Fruit fly (Drosophila melanogaster) whole organism, pupa: Measurements from ENCODE around the gene mtgo.

Experiments
- CG12605 ChIP-seq: fragments of 200-800 bp; sonication (Bioruptor generic); IDR thresholded peaks from 2 replicates; pipeline ENCODE4 v1.3.6; 2022; ENCODE audit warnings: missing biosample characterization, missing genetic modification characterization
- CG13204 ChIP-seq: fragments of 200-800 bp; sonication (Bioruptor generic); optimal IDR thresholded peaks from 2 replicates; lab custom pipeline; 2018; ENCODE audit warnings: missing biosample characterization, mild to moderate bottlenecking, missing genetic modification characterization, moderate library complexity
- CG32121 ChIP-seq: fragments of 200-800 bp; sonication (Bioruptor generic); IDR thresholded peaks from 2 replicates; pipeline ENCODE4 v1.3.6; 2022; ENCODE audit warnings: missing biosample characterization, missing genetic modification characterization
- CG34367 ChIP-seq: fragments of 200-800 bp; sonication (Bioruptor generic); optimal IDR thresholded peaks from 2 replicates; lab custom pipeline; 2018; ENCODE audit warnings: missing biosample characterization, mild to moderate bottlenecking, missing genetic modification characterization
- CG4496 ChIP-seq: fragments of 200-800 bp; sonication (Bioruptor generic); IDR thresholded peaks from 3 replicates; pipeline ENCODE4 v1.3.6; 2022; ENCODE audit warnings: missing biosample characterization, missing genetic modification characterization
- CG9948 ChIP-seq: fragments of 200-800 bp; sonication (Bioruptor generic); optimal IDR thresholded peaks from 2 replicates; lab custom pipeline; 2018; ENCODE audit warnings: missing biosample characterization, mild to moderate bottlenecking, missing genetic modification characterization, moderate library complexity
- Pif1B ChIP-seq: fragments of 200-800 bp; sonication (Bioruptor generic); optimal IDR thresholded peaks from 3 replicates; lab custom pipeline; 2016; ENCODE audit warnings: missing biosample characterization, missing genetic modification characterization
- Snoo ChIP-seq: fragments of 200-800 bp; sonication (Bioruptor generic); optimal IDR thresholded peaks from 3 replicates; lab custom pipeline; 2017; ENCODE audit warnings: missing biosample characterization, mild to moderate bottlenecking, missing genetic modification characterization, inconsistent platforms

- no peak for TF ChIP-seq Pif1B (GFP tag; lab: Kevin White, UChicago)
- no peak for TF ChIP-seq CG32121 (GFP tag; lab: Robert Waterston, UW)
- TF ChIP-seq CG9948 (tag; lab: Kevin White, UChicago): no peak
- no peak for TF ChIP-seq CG13204 (GFP tag; lab: Kevin White, UChicago)
- no peak for TF ChIP-seq Snoo (tag; lab: Kevin White, UChicago)
- no peak for TF ChIP-seq CG34367
- no peak for TF ChIP-seq CG12605 (GFP tag; lab: Robert Waterston, UW)
- no peak for TF ChIP-seq CG4496 (GFP tag; lab: Robert Waterston, UW)
Measured at dm6 chr2L:16607070-16607469, 62.3 kb downstream of the mtgo start, which contains the start of gene CG4631.
